Fruit fly (Drosophila melanogaster) whole organism, embryonic: Measurements from ENCODE around the gene Fancd2.

Source experiments
- Atf6 ChIP-seq: fragments of 200-800 bp; sonication (Bioruptor generic); IDR thresholded peaks from 2 replicates; pipeline ENCODE4 v1.3.6; 2022; ENCODE audit warnings: missing biosample characterization, missing genetic modification characterization
- Bdp1 ChIP-seq: fragments of 200-800 bp; sonication (Bioruptor generic); optimal IDR thresholded peaks from 3 replicates; lab custom pipeline; 2016; ENCODE audit warnings: missing biosample characterization, missing genetic modification characterization
- CG10274 ChIP-seq: fragments of 200-800 bp; sonication (Bioruptor generic); optimal IDR thresholded peaks from 3 replicates; lab custom pipeline; 2017; ENCODE audit warnings: missing biosample characterization, mild to moderate bottlenecking, missing genetic modification characterization
- CG10462 ChIP-seq: fragments of 200-800 bp; sonication (Bioruptor generic); optimal IDR thresholded peaks from 2 replicates; lab custom pipeline; 2016; ENCODE audit warnings: missing biosample characterization, missing genetic modification characterization
- CG10979 ChIP-seq: fragments of 200-800 bp; sonication (Bioruptor generic); optimal IDR thresholded peaks from 2 replicates; lab custom pipeline; 2018; ENCODE audit warnings: missing biosample characterization, mild to moderate bottlenecking, missing genetic modification characterization, moderate library complexity
- CG11398 ChIP-seq: fragments of 200-800 bp; sonication (Bioruptor generic); optimal IDR thresholded peaks from 2 replicates; lab custom pipeline; 2016; ENCODE audit warnings: missing biosample characterization, missing genetic modification characterization
- CG12942 ChIP-seq: fragments of 200-800 bp; sonication (Bioruptor generic); optimal IDR thresholded peaks from 3 replicates; lab custom pipeline; 2016; ENCODE audit warnings: missing biosample characterization, missing genetic modification characterization
- CG1603 ChIP-seq: fragments of 200-800 bp; sonication (Bioruptor generic); optimal IDR thresholded peaks from 2 replicates; lab custom pipeline; 2019; ENCODE audit warnings: missing biosample characterization, mild to moderate bottlenecking, missing genetic modification characterization, moderate library complexity
- CG17359 ChIP-seq: fragments of 200-800 bp; sonication (Bioruptor generic); optimal IDR thresholded peaks from 3 replicates; lab custom pipeline; 2018; ENCODE audit warnings: missing biosample characterization, mild to moderate bottlenecking, missing genetic modification characterization, moderate library complexity
- CG17568 ChIP-seq: fragments of 200-800 bp; sonication (Bioruptor generic); optimal IDR thresholded peaks from 2 replicates; lab custom pipeline; 2018; ENCODE audit warnings: missing biosample characterization, mild to moderate bottlenecking, missing genetic modification characterization, moderate library complexity
- CG17612 ChIP-seq: fragments of 200-800 bp; sonication (Bioruptor generic); IDR thresholded peaks from 2 replicates; pipeline ENCODE4 v1.3.6; 2022; ENCODE audit warnings: missing biosample characterization, missing genetic modification characterization
- CG17802 ChIP-seq: fragments of 200-800 bp; sonication (Bioruptor generic); optimal IDR thresholded peaks from 2 replicates; lab custom pipeline; 2018; ENCODE audit warnings: missing biosample characterization, mild to moderate bottlenecking, missing genetic modification characterization, moderate library complexity
- CG18476 ChIP-seq: fragments of 200-800 bp; sonication (Bioruptor generic); optimal IDR thresholded peaks from 2 replicates; lab custom pipeline; 2016; ENCODE audit warnings: missing biosample characterization, mild to moderate bottlenecking, missing genetic modification characterization
- CG18764 ChIP-seq: fragments of 200-800 bp; sonication (Bioruptor generic); optimal IDR thresholded peaks from 3 replicates; lab custom pipeline; 2016; ENCODE audit warnings: missing biosample characterization, missing genetic modification characterization
- CG3281 ChIP-seq: fragments of 200-800 bp; sonication (Bioruptor generic); optimal IDR thresholded peaks from 3 replicates; lab custom pipeline; 2017; ENCODE audit warnings: missing biosample characterization, mild to moderate bottlenecking, missing genetic modification characterization
- CG34376 ChIP-seq: fragments of 200-800 bp; sonication (Bioruptor generic); optimal IDR thresholded peaks from 2 replicates; lab custom pipeline; 2018; ENCODE audit warnings: missing biosample characterization, mild to moderate bottlenecking, missing genetic modification characterization
- CG3838 ChIP-seq: fragments of 200-800 bp; sonication (Bioruptor generic); optimal IDR thresholded peaks from 3 replicates; lab custom pipeline; 2016; ENCODE audit warnings: missing biosample characterization, missing genetic modification characterization
- CG3847 ChIP-seq: fragments of 200-800 bp; sonication (Bioruptor generic); IDR thresholded peaks from 2 replicates; pipeline ENCODE4 v1.3.6; 2022; ENCODE audit warnings: missing biosample characterization, missing genetic modification characterization
- CG4328 ChIP-seq: fragments of 200-800 bp; sonication (Bioruptor generic); optimal IDR thresholded peaks from 3 replicates; lab custom pipeline; 2017; ENCODE audit warnings: missing biosample characterization, missing genetic modification reagents, missing genetic modification characterization
- CG4617 ChIP-seq: fragments of 200-800 bp; sonication (Bioruptor generic); optimal IDR thresholded peaks from 3 replicates; lab custom pipeline; 2016; ENCODE audit warnings: missing biosample characterization, missing genetic modification characterization, borderline replicate concordance
- CG4854 ChIP-seq: fragments of 200-800 bp; sonication (Bioruptor generic); optimal IDR thresholded peaks from 2 replicates; lab custom pipeline; 2016; ENCODE audit warnings: missing biosample characterization, missing genetic modification characterization, inconsistent platforms
- CG6765 ChIP-seq: fragments of 200-800 bp; sonication (Bioruptor generic); optimal IDR thresholded peaks from 3 replicates; lab custom pipeline; 2017; ENCODE audit warnings: missing biosample characterization, mild to moderate bottlenecking, missing genetic modification characterization
- CG7372 ChIP-seq: fragments of 200-800 bp; sonication (Bioruptor generic); IDR thresholded peaks from 2 replicates; pipeline ENCODE4 v1.3.6; 2022; ENCODE audit warnings: missing biosample characterization, missing genetic modification characterization
- CG7987 ChIP-seq: fragments of 200-800 bp; sonication (Bioruptor generic); optimal IDR thresholded peaks from 2 replicates; lab custom pipeline; 2018; ENCODE audit warnings: missing biosample characterization, mild to moderate bottlenecking, missing genetic modification characterization, moderate library complexity
- CG8281 ChIP-seq: fragments of 200-800 bp; sonication (Bioruptor generic); optimal IDR thresholded peaks from 2 replicates; lab custom pipeline; 2018; ENCODE audit warnings: missing biosample characterization, mild to moderate bottlenecking, missing genetic modification characterization, moderate library complexity
- CkIIα-i1 ChIP-seq: fragments of 200-800 bp; sonication (Bioruptor generic); IDR thresholded peaks from 2 replicates; pipeline ENCODE4 v1.3.6; 2022; ENCODE audit warnings: missing biosample characterization, missing genetic modification characterization
- CrebB ChIP-seq: fragments of 200-800 bp; sonication (Bioruptor generic); optimal IDR thresholded peaks from 3 replicates; lab custom pipeline; 2018; ENCODE audit warnings: missing biosample characterization, mild to moderate bottlenecking, missing genetic modification characterization
- E2f2 ChIP-seq: fragments of 200-800 bp; sonication (Bioruptor generic); IDR thresholded peaks from 2 replicates; pipeline ENCODE4 v1.3.6; 2022; ENCODE audit warnings: missing biosample characterization, missing genetic modification characterization
- HHEX ChIP-seq: fragments of 200-800 bp; sonication (Bioruptor generic); optimal IDR thresholded peaks from 3 replicates; lab custom pipeline; 2017; ENCODE audit warnings: missing biosample characterization, mild to moderate bottlenecking, missing genetic modification characterization, missing genetic modification reagents
- Hr78 ChIP-seq, 2 experiments: fragments of 200-800 bp in 1 of 2; fragments of >200 bp in 1 of 2; sonication (Bioruptor generic) in 1 of 2; optimal IDR thresholded peaks; 2 replicates each; lab custom pipeline; 2017 to 2019; ENCODE audit warnings: missing biosample characterization in 2 of 2, missing genetic modification characterization in 2 of 2, mild to moderate bottlenecking in 1 of 2, moderate library complexity in 1 of 2
- MTF-1 ChIP-seq: fragments of 200-800 bp; sonication (Bioruptor generic); optimal IDR thresholded peaks from 2 replicates; lab custom pipeline; 2018; ENCODE audit warnings: missing biosample characterization, mild to moderate bottlenecking, missing genetic modification characterization, borderline replicate concordance
- NK7.1 ChIP-seq: fragments of 200-800 bp; sonication (Bioruptor generic); optimal IDR thresholded peaks from 3 replicates; lab custom pipeline; 2016; ENCODE audit warnings: missing biosample characterization, missing genetic modification characterization
- Xrp1 ChIP-seq: fragments of 200-800 bp; sonication (Bioruptor generic); IDR thresholded peaks from 2 replicates; pipeline ENCODE4 v1.3.6; 2022; ENCODE audit warnings: missing biosample characterization, missing genetic modification characterization
- aop ChIP-seq: fragments of 200-800 bp; sonication (Bioruptor generic); IDR thresholded peaks from 2 replicates; pipeline ENCODE4 v1.3.6; 2022; ENCODE audit warnings: missing biosample characterization, missing genetic modification characterization
- bigmax ChIP-seq: fragments of 200-800 bp; sonication (Bioruptor generic); optimal IDR thresholded peaks from 2 replicates; lab custom pipeline; 2018; ENCODE audit warnings: missing biosample characterization, mild to moderate bottlenecking, missing genetic modification characterization
- chif ChIP-seq, 2 experiments: fragments of 200-800 bp; sonication (Bioruptor generic); optimal IDR thresholded peaks; 3 replicates each; lab custom pipeline; 2016; ENCODE audit warnings: missing biosample characterization in 2 of 2, missing genetic modification characterization in 2 of 2
- exex ChIP-seq: fragments of 200-800 bp; sonication (Bioruptor generic); optimal IDR thresholded peaks from 4 replicates; lab custom pipeline; 2018; ENCODE audit warnings: missing biosample characterization, mild to moderate bottlenecking, missing genetic modification characterization, moderate library complexity
- hth ChIP-seq: fragments of >200 bp; optimal IDR thresholded peaks from 2 replicates; lab custom pipeline; 2017; ENCODE audit warnings: inconsistent platforms
- inv ChIP-seq: fragments of 200-800 bp; sonication (Bioruptor generic); IDR thresholded peaks from 2 replicates; pipeline ENCODE4 v1.3.6; 2022; ENCODE audit warnings: missing biosample characterization, missing genetic modification characterization; ENCODE audit not compliant: partially characterized antibody
- kah ChIP-seq: fragments of 200-800 bp; sonication (Bioruptor generic); optimal IDR thresholded peaks from 2 replicates; lab custom pipeline; 2018; ENCODE audit warnings: missing biosample characterization, mild to moderate bottlenecking, missing genetic modification characterization
- ken ChIP-seq: fragments of 200-800 bp; sonication (Bioruptor generic); IDR thresholded peaks from 3 replicates; pipeline ENCODE4 v1.3.6; 2022; ENCODE audit warnings: missing biosample characterization, missing genetic modification characterization
- lov ChIP-seq, 2 experiments: fragments of 200-800 bp in 1 of 2; fragments of >200 bp in 1 of 2; sonication (Bioruptor generic) in 1 of 2; IDR thresholded peaks in 1 of 2; optimal IDR thresholded peaks in 1 of 2; 2 replicates in 1 of 2; 3 replicates in 1 of 2; pipeline versions ENCODE4 v1.3.6 to Lab custom; 2017 to 2022; ENCODE audit warnings: missing biosample characterization in 1 of 2, missing genetic modification characterization in 1 of 2
- mam ChIP-seq: fragments of 200-800 bp; sonication (Bioruptor generic); optimal IDR thresholded peaks from 3 replicates; lab custom pipeline; 2016; ENCODE audit warnings: missing biosample characterization, missing genetic modification characterization
- odd ChIP-seq: fragments of 200-800 bp; sonication (Bioruptor generic); optimal IDR thresholded peaks from 2 replicates; lab custom pipeline; 2017; ENCODE audit warnings: missing biosample characterization, mild to moderate bottlenecking, missing genetic modification characterization
- phol ChIP-seq: fragments of 200-800 bp; sonication (Bioruptor generic); optimal IDR thresholded peaks from 3 replicates; lab custom pipeline; 2018; ENCODE audit warnings: missing biosample characterization, mild to moderate bottlenecking, missing genetic modification characterization, moderate library complexity
- schlank ChIP-seq: fragments of 200-800 bp; sonication (Bioruptor generic); optimal IDR thresholded peaks from 2 replicates; lab custom pipeline; 2018; ENCODE audit warnings: missing biosample characterization, mild to moderate bottlenecking, missing genetic modification characterization
- sim ChIP-seq: fragments of 200-800 bp; sonication (Bioruptor generic); IDR thresholded peaks from 2 replicates; pipeline ENCODE4 v1.3.6; 2022; ENCODE audit warnings: missing biosample characterization, missing genetic modification characterization
- sisA ChIP-seq: fragments of 200-800 bp; sonication (Bioruptor generic); IDR thresholded peaks from 2 replicates; pipeline ENCODE4 v1.3.6; 2022; ENCODE audit warnings: missing biosample characterization, missing genetic modification characterization
- sr ChIP-seq: fragments of 200-800 bp; sonication (Bioruptor generic); IDR thresholded peaks from 3 replicates; pipeline ENCODE4 v1.3.6; 2022; ENCODE audit warnings: missing biosample characterization, missing genetic modification characterization
- unpg ChIP-seq: fragments of 200-800 bp; sonication (Bioruptor generic); optimal IDR thresholded peaks from 3 replicates; lab custom pipeline; 2018; ENCODE audit warnings: missing biosample characterization, mild to moderate bottlenecking, missing genetic modification characterization, moderate library complexity

The Fancd2 gene

dm6 chr3R:20834770-20835183 is 18.8 kb upstream of the Fancd2 start (continued):
- TF ChIP-seq Xrp1 (GFP tag; lab: Robert Waterston, UW): peak; percentile 47; the same call in 1 of the 2 replicates
- peak; percentile 64 for TF ChIP-seq odd (GFP tag; lab: Kevin White, UChicago)
- TF ChIP-seq E2f2 (GFP tag; lab: Robert Waterston, UW): no peak
- TF ChIP-seq CG18476 (GFP tag; lab: Kevin White, UChicago): peak; percentile 4
- TF ChIP-seq mam: no peak
- no peak for TF ChIP-seq CG17802 (tag; lab: Kevin White, UChicago)
- TF ChIP-seq Hr78 (GFP tag; optimal IDR thresholded peaks at IDR 0.05; lab: Kevin White, UChicago): no peak
- TF ChIP-seq unpg: peak; percentile 69
- peak; percentile 21 for TF ChIP-seq kah
- TF ChIP-seq CG11398: peak; percentile 46
- no peak for TF ChIP-seq CG4854 (GFP tag; lab: Kevin White, UChicago)
- no peak for TF ChIP-seq CG10462 (GFP tag; lab: Kevin White, UChicago)
- no peak for TF ChIP-seq sim (GFP tag; lab: Robert Waterston, UW)
- peak; percentile 32 for TF ChIP-seq Bdp1 (GFP tag; lab: Kevin White, UChicago)
- TF ChIP-seq CG17359 (tag; lab: Kevin White, UChicago): peak; percentile 66
- TF ChIP-seq CG10979 (tag; lab: Kevin White, UChicago): no peak
- TF ChIP-seq ken (GFP tag; lab: Robert Waterston, UW): no peak
- TF ChIP-seq CG6765 (GFP tag; lab: Kevin White, UChicago): peak; percentile 52
- TF ChIP-seq bigmax (GFP tag; lab: Kevin White, UChicago): no peak
- TF ChIP-seq CG3838 (GFP tag; lab: Kevin White, UChicago): no peak
- no peak for TF ChIP-seq sisA (GFP tag; lab: Robert Waterston, UW)
- peak in 1 of 2 experiments; percentile 53 for TF ChIP-seq chif (GFP tag; optimal IDR thresholded peaks at IDR 0.05; lab: Kevin White, UChicago)
- no peak for TF ChIP-seq CG3847
- no peak for TF ChIP-seq inv
- peak; percentile 63 for TF ChIP-seq schlank
- TF ChIP-seq CG8281 (tag; lab: Kevin White, UChicago): peak; percentile 36
- peak; percentile 66 for TF ChIP-seq CG3281 (GFP tag; lab: Kevin White, UChicago)
- TF ChIP-seq MTF-1 (GFP tag; lab: Kevin White, UChicago): peak; percentile 62
- TF ChIP-seq hth: no peak
- peak; percentile 73 for TF ChIP-seq CrebB
- TF ChIP-seq CG4617: no peak
- peak; percentile 75 for TF ChIP-seq CG7987 (GFP tag; lab: Kevin White, UChicago)
- TF ChIP-seq CG12942: no peak
- TF ChIP-seq NK7.1 (GFP tag; lab: Kevin White, UChicago): peak; percentile 29
- peak; percentile 2 for TF ChIP-seq CG4328
- TF ChIP-seq CG10274 (GFP tag; lab: Kevin White, UChicago): no peak
- TF ChIP-seq HHEX (GFP tag; lab: Kevin White, UChicago): peak; percentile 63
- TF ChIP-seq CG17612: no peak
- TF ChIP-seq aop (GFP tag; lab: Robert Waterston, UW): no peak
- no peak for TF ChIP-seq lov (optimal IDR thresholded peaks at IDR 0.05; lab: Kevin White, UChicago)
- TF ChIP-seq lov (GFP tag; IDR thresholded peaks at IDR 0.05; lab: Robert Waterston, UW): no peak
- no peak for TF ChIP-seq phol (tag; lab: Kevin White, UChicago)
- TF ChIP-seq CG1603 (tag; lab: Kevin White, UChicago): peak; percentile 66
- TF ChIP-seq CG18764: peak; percentile 22
- TF ChIP-seq CG7372: no peak
- peak; percentile 88 for TF ChIP-seq exex
- TF ChIP-seq Atf6 (GFP tag; lab: Robert Waterston, UW): peak; percentile 61
- 0 out of 3 replicates have a peak, but pooled peaks have one; percentile 5 for TF ChIP-seq sr (GFP tag; lab: Robert Waterston, UW)
- TF ChIP-seq CkIIα-i1 (GFP tag; lab: Robert Waterston, UW): no peak
- TF ChIP-seq CG34376: peak; percentile 22
- TF ChIP-seq CG17568: peak; percentile 85
